Worm (Caenorhabditis elegans) whole organism, L2 larva: Measurements from ENCODE around the gene C25H3.3.

ENCODE experiments used
- ZK546.5 ChIP-seq: sonication (generic microtip); optimal IDR thresholded peaks from 2 replicates; lab custom pipeline; 2017; ENCODE audit warnings: missing biosample characterization, missing genetic modification characterization
- ceh-16 ChIP-seq: fragments of 150-350 bp; optimal IDR thresholded peaks from 2 replicates; lab custom pipeline; 2014; ENCODE audit warnings: missing biosample characterization, missing genetic modification characterization
- lin-39 ChIP-seq: fragments of 150-350 bp; optimal IDR thresholded peaks from 2 replicates; lab custom pipeline; 2014; ENCODE audit warnings: missing biosample characterization, missing genetic modification reagents, missing genetic modification characterization
- nhr-10 ChIP-seq: sonication (generic microtip); optimal IDR thresholded peaks from 2 replicates; lab custom pipeline; 2017; ENCODE audit warnings: missing biosample characterization, missing genetic modification characterization
- nhr-6 ChIP-seq: fragments of 150-350 bp; optimal IDR thresholded peaks from 2 replicates; lab custom pipeline; 2014; ENCODE audit warnings: missing biosample characterization, missing genetic modification characterization
- snpc-4 ChIP-seq: fragments of 150-350 bp; optimal IDR thresholded peaks from 2 replicates; lab custom pipeline; 2014; ENCODE audit warnings: missing biosample characterization, missing genetic modification characterization
- unc-62 ChIP-seq: fragments of 150-350 bp; optimal IDR thresholded peaks from 2 replicates; lab custom pipeline; 2014; ENCODE audit warnings: missing biosample characterization, missing genetic modification reagents, missing genetic modification characterization
- ztf-11 ChIP-seq: sonication (generic microtip); optimal IDR thresholded peaks from 2 replicates; lab custom pipeline; 2017; ENCODE audit warnings: missing biosample characterization, missing genetic modification characterization
- ztf-4 ChIP-seq: fragments of 150-350 bp; optimal IDR thresholded peaks from 2 replicates; lab custom pipeline; 2014; ENCODE audit warnings: missing biosample characterization, missing genetic modification characterization

DNA sequence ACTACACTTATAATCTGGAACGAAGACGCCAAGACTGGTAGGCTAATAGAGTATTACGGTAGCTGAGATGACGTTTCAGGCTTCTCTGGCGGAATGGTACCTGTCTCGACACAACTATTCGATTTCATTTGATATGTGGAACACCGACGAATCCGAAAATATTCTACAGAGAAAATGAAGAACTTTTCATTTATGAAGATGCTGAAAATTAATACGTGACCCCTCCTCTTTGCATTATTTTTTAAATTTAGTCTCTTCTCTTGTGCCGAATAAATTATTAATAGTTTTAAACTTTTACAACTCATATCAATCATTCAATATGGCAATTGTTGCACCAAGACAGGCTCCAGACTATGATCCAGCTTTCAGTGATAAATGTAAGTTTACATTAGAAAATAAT, 28.0 kb upstream of the C25H3.3 start, which contains the start of gene C25H3.16:
- TF ChIP-seq unc-62 (GFP tag; lab: Kevin White, UChicago) (no peak), snpc-4 (tag; lab: Kevin White, UChicago) (no peak), ceh-16 (tag; lab: Kevin White, UChicago) (no peak), lin-39 (tag; lab: Kevin White, UChicago) (no peak), ZK546.5 (tag; lab: Kevin White, UChicago) (no peak), ztf-4 (tag; lab: Kevin White, UChicago) (no peak), ztf-11 (tag; lab: Kevin White, UChicago) (no peak), nhr-6 (no peak), nhr-10 (tag; lab: Kevin White, UChicago) (no peak)
